Worm (Caenorhabditis elegans): ENCODE results near the gene btb-17.

DNA sequence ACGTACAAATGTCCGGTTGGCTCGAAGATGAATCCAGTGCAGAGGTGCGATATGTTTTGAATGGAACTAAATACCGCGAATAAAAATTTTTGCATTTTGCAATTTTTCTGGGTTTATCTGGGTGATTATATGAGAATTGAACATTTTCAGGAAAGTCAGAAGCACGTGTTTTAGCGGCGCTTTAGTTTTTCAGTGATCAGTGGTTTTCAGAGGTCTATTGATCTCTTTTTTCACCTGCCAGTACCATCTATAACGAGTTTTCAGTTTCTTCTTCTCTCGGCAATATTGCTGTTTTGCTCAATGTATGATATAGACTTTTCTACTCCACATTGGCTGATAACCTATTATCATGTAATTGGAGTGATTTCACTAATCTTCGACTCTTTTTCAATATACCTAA, 8.1 kb upstream of the btb-17 start, which contains the start of gene sri-63:
- no peak for TF ChIP-seq W03F9.2 (tag; optimal IDR thresholded peaks at IDR 0.05)
- TF ChIP-seq dao-5 (tag; optimal IDR thresholded peaks at IDR 0.05): no peak
- no peak for TF ChIP-seq him-1 (tag; optimal IDR thresholded peaks at IDR 0.05)
